Worm (Caenorhabditis elegans): ENCODE data around the gene C16D9.5.

C16D9.5 gene

DNA sequence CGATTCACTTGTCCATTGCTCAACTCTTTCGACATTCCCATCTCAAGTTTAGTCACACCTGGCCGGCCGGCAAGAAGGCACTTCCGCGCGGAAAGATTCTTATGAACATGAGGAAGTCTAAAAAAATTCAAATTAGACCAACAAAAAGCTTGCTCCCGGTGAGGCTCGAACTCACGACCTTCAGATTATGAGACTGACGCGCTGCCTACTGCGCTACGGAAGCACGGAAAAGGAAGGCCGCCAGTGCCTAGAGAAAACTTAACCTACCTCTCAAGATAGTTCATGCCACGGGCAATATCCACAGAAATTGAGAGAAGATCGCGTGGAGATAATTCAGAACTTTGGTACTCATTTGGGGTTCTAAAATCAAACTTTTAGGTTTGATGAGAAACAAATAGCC, 15.3 kb downstream of the C16D9.5 start:
- TF ChIP-seq dao-5 (tag; optimal IDR thresholded peaks at IDR 0.05) (no peak), him-1 (tag; optimal IDR thresholded peaks at IDR 0.05) (no peak), W03F9.2 (tag; optimal IDR thresholded peaks at IDR 0.05) (no peak)

DNA sequence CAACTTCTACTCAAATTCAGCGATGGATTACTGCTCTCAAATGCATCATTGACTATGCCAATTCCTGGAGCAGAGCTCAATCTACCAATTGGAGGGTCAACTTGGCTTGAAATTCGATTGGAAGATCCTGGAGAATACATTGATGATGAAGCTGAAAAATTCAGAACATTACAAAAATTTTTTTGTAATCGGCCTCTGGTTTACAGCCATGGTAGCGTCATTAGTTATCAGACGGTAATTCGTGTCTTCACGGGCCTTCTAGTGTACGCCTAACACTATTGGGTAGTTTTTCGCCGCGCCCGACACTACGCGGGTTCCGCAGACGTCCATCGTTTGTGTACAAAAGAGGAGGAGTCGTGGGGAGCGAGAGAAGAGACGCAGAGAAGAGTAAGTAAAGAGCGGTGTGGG, 16.6 kb downstream of the C16D9.5 start:
- TF ChIP-seq him-1 (tag; optimal IDR thresholded peaks at IDR 0.05) (peak; percentile 24), W03F9.2 (tag; optimal IDR thresholded peaks at IDR 0.05) (peak; percentile 82), dao-5 (tag; optimal IDR thresholded peaks at IDR 0.05) (no peak)

DNA sequence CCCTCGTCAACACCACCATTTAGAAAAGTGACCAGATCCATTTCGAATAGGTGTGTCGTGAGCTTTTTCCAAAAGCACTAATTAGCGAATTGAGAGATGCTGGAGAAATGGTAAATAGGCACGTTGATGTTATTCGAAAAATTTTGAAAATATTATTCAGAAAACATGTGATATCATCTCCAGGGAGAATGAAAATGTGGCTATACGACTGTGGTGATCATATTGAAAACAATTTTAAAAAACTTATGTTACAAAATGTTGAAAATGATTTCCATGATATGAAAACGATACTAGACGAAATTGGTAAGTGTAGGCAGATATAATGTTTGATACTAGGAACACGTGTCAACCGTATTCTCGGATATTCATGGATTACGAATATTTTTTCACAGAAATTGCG, 18.5 kb downstream of the C16D9.5 start, which contains the start of gene K07C11.10:
TSS of gene K07C11.10 (minus strand) at position 101 of the 400 bp plus-strand sequence.
- TF ChIP-seq him-1 (tag; optimal IDR thresholded peaks at IDR 0.05) (no peak), dao-5 (tag; optimal IDR thresholded peaks at IDR 0.05) (no peak), W03F9.2 (tag; optimal IDR thresholded peaks at IDR 0.05) (no peak)

DNA sequence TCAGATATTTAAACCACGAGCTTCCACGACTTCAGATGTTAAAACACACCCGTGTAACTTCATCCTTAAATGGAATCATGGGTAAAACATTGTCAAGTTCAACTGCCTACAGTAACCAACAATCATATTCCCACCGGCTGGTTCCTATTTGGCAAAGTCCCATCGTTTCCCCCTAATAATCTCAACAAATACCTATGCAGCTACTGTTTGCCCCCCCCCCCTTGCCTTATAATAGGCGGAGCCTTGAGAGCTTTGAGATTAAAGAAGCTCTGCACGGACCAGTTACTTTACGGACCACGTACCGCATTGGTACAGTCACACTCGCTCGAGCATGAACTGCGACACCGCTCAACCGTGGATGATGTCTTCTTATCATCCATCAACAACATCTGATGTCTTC, 20.7 kb downstream of the C16D9.5 start, which contains the start of gene pax-1:
TSS of gene pax-1 (plus strand) at position 301 of the 400 bp plus-strand sequence.
- TF ChIP-seq dao-5 (tag; optimal IDR thresholded peaks at IDR 0.05), result no peak
- no peak for TF ChIP-seq him-1 (tag; optimal IDR thresholded peaks at IDR 0.05)
- no peak for TF ChIP-seq W03F9.2 (tag; optimal IDR thresholded peaks at IDR 0.05)

DNA sequence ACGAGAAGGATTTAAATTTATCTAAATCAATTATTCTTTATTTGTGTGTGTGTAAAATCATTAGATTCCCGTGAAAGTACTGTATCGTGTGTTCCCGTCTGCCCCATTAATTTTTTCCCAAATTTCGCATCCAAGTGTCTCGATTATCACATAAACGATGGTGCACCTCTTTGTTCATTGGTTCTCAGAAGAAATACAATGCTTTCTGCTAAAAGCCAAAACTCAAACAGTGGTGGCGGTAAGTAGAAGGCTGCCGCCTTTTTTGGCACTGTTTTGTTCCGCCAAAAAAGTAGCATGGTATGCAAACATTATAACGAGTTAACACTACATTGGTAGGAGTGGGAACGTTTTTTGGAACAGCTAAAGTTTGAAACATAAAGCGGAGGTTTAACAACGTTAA, 21.9 kb downstream of the C16D9.5 start:
- no peak for TF ChIP-seq W03F9.2 (tag; optimal IDR thresholded peaks at IDR 0.05)
- no peak for TF ChIP-seq him-1 (tag; optimal IDR thresholded peaks at IDR 0.05)
- TF ChIP-seq dao-5 (tag; optimal IDR thresholded peaks at IDR 0.05), result no peak

DNA sequence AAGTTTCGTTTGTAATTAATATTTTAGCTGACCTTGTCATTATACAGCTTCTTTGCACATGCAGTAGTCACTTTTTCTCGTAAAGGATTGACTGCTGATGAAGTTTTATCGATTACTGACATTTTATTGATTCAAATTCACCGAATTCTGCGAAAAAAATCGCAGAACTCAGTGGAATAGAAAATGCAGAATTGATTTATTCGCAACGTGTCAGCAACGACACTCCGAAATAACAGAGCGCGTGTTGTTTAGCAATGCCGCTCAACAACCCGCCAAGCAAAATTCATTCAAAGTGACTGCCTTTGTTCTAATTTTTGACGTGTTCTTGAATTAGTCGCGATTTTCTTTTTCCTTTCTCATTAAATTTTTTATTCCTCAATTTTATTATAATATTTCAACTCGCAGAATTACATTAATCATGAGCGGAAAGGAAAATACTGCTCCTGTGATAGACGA, 24.2 kb downstream of the C16D9.5 start, which contains the start of the genes cogc-6 and air-1:
TSS of gene cogc-6 (minus strand) at position 234 of the 456 bp plus-strand sequence.
TSS of gene air-1 (plus strand) at position 406 of the 456 bp plus-strand sequence.
- no peak for TF ChIP-seq him-1 (tag; optimal IDR thresholded peaks at IDR 0.05)
- TF ChIP-seq dao-5 (tag; optimal IDR thresholded peaks at IDR 0.05), result no peak
- TF ChIP-seq W03F9.2 (tag; optimal IDR thresholded peaks at IDR 0.05), result no peak

DNA sequence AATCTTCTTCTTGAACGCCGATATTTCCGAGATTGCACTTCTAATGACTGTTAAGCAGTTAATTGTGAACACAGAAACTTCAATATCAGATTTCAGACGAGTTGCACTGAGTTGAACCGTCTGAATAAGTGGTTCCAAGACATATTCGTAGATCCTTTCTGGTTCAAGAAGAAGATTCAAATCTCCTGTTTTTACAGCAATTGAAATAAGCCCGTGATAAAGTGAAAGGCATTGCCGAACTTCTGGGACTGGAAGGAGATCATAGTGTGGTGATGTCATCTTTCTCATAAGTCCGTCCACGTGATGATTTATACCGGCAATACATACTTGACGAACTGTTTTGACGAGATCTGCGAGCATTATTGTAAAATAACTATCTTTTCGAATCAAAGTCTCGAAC, 25.8 kb downstream of the C16D9.5 start:
- TF ChIP-seq W03F9.2 (tag; optimal IDR thresholded peaks at IDR 0.05) (no peak), him-1 (tag; optimal IDR thresholded peaks at IDR 0.05) (no peak), dao-5 (tag; optimal IDR thresholded peaks at IDR 0.05) (no peak)

DNA sequence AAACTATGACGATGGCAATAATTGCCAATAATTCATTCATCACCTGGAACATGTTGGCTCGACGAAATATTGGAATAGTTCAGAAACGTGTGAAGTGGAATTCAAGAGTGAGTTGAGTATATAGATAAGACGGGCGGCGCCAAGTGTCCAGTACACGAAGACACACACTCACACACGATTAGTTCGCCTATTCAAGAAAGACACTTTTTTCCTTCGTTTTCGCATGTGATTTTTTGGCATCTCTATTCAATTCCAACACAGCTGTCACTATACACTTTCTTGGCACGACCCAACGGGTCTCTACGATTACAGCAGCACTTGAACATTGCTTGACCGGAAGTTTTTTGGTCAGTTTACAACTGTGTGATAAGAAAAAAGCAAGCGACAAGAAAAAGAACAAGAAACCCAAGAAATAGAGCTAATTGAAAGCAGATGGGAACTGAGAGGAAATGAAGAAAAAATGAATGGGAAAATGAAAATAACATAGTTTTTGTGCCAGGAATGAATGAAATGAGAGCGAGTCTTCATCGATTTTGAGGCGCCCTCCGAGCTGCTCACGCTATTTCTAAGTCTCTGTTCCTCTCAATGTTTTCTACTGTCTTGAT, 27.6 kb downstream of the C16D9.5 start, which contains the start of gene K07C11.8:
TSS of gene K07C11.8 (minus strand) at position 224 of the 605 bp plus-strand sequence.
- TF ChIP-seq dao-5 (tag; optimal IDR thresholded peaks at IDR 0.05) (no peak), him-1 (tag; optimal IDR thresholded peaks at IDR 0.05) (no peak), W03F9.2 (tag; optimal IDR thresholded peaks at IDR 0.05) (no peak)

DNA sequence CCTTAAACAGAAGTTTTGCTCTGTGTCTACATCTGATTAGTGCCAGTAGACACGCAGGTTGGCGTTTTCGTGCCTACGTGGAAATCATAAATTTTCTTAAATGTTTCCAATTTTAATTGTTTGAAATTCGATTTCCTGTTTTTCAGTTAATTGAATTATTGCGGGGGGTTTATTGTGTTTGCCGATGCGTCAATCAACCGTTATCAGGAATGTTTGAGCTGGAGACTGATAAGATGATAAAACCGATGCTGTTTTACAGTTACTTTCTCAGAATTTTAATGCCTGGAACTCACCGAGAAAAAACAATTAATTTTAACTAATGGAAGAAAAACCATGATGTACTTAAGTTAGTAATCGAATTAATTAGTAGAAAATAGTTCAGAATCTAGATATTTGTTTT, 28.2 kb downstream of the C16D9.5 start:
- TF ChIP-seq dao-5 (tag; optimal IDR thresholded peaks at IDR 0.05) (no peak), him-1 (tag; optimal IDR thresholded peaks at IDR 0.05) (no peak), W03F9.2 (tag; optimal IDR thresholded peaks at IDR 0.05) (no peak)

DNA sequence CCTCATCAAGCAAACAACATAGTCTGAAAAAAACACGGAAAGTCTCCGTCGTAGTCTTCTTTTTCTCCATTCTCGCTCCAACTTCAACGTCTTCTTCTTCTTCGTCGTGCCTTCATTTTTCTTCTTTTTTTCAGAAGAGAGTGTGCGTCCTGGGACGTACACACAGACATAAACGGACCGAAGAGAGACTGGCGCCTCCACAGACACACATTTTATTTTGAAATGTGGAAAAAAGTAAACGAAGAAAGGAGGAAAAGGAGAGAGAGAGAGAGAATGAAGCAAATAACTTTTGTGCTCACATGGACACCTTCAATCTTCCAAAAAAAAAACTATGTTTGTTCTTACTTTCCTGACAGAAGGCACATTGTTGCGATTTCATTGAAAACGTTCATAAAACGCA, 30.2 kb downstream of the C16D9.5 start:
- TF ChIP-seq W03F9.2 (tag; optimal IDR thresholded peaks at IDR 0.05) (no peak), dao-5 (tag; optimal IDR thresholded peaks at IDR 0.05) (no peak), him-1 (tag; optimal IDR thresholded peaks at IDR 0.05) (no peak)

DNA sequence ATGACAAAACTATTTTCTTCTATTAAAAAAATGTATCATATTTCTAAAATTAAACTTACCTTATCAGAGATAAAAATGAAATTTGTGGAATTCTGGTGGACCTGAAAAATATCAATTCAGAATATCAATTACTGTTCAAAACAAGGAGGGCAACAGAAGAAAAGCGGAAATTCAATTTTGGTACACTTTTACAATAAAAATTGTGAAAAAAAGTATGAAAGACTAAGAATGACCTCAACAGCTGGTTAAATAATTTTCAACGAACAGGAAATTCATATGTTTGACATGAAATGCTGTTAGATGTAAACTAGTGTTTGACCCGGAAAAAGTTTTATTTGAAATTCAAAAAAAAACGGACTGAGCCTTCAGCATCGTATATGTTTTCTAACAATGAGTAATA, 31.5 kb downstream of the C16D9.5 start, which contains the start of gene K07C11.7:
TSS of gene K07C11.7 (minus strand) at position 101 of the 400 bp plus-strand sequence.
- TF ChIP-seq W03F9.2 (tag; optimal IDR thresholded peaks at IDR 0.05) (no peak), dao-5 (tag; optimal IDR thresholded peaks at IDR 0.05) (no peak), him-1 (tag; optimal IDR thresholded peaks at IDR 0.05) (no peak)

DNA sequence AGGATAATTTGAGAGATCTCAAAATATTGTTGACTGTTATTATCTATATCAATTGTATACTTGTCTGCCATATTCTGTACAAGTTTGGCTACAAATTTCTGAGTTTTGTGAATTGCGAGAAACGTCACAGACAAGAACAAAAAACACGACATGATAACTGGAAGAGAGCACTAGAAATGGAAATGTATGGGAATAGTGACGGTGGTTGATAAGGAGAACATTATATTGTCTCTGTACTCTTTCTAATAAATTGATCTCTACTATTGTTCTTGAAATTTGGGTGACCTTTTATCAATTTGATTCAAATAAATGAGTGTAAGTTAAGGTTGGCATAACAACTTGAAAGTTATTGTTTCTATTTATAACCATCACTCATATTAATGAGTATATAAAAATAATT, 32.5 kb downstream of the C16D9.5 start:
- TF ChIP-seq W03F9.2 (tag; optimal IDR thresholded peaks at IDR 0.05) (no peak), him-1 (tag; optimal IDR thresholded peaks at IDR 0.05) (no peak), dao-5 (tag; optimal IDR thresholded peaks at IDR 0.05) (no peak)

DNA sequence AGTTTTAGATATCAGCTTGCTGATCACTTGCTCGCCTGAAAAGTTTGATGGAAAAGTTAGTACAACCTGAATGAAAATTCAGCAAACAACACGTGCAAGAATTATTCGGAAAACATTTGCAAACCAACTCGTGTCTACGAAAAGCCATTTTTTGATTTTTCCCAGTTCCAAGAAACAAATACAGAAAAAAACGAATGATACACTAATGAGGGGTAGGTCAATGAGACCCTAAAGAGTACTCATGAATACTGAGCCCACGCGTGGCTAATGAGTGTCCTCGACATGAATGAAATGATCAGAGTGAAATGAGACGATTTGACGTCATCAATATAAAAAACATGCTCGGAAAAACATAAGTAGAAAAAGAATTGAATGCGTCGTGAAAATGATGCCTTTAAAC, 33.4 kb downstream of the C16D9.5 start:
- TF ChIP-seq dao-5 (tag; optimal IDR thresholded peaks at IDR 0.05), result no peak
- TF ChIP-seq W03F9.2 (tag; optimal IDR thresholded peaks at IDR 0.05), result no peak
- TF ChIP-seq him-1 (tag; optimal IDR thresholded peaks at IDR 0.05), result no peak

DNA sequence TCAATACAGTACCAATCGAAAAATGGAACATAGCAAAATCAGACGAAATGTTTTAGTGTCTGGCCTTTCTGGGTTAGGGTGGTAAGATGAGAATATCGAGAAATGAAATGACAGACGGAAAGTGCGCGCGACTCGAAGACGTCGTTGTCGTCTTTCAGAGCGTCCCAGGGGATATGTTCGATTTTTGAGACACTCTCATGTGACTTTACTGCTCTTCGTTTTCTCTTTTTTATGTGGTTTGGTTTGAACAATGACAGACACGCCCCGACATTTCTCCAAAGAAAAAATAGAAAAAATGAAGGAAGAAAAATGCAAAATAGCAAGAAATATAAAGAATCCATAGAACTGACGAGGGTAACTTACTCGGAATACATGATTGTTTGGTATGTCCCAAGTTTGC, 34.8 kb downstream of the C16D9.5 start:
- TF ChIP-seq W03F9.2 (tag; optimal IDR thresholded peaks at IDR 0.05), result no peak
- no peak for TF ChIP-seq dao-5 (tag; optimal IDR thresholded peaks at IDR 0.05)
- TF ChIP-seq him-1 (tag; optimal IDR thresholded peaks at IDR 0.05), result no peak

DNA sequence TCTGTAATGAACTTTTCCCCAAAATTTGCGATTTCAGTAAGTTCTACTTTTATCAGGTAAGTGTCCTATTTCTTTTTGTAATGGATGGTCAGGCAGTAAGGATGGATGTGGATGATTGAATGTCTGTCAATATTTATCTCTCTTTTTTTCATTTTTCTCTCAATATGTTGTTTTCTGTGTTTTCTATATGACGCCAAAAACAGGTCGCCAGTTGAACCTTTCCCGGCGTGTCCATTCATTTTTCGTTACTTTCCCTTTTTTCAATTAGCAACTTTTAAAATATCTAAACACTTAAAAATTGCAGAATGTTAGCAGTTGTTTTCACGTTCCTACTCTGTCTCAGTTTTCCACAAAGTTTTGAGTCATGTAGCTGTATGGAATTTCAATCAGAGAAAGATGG, 38.4 kb downstream of the C16D9.5 start, which contains the start of gene timp-1:
TSS of gene timp-1 (plus strand) at position 305 of the 400 bp plus-strand sequence.
- no peak for TF ChIP-seq him-1 (tag; optimal IDR thresholded peaks at IDR 0.05)
- no peak for TF ChIP-seq W03F9.2 (tag; optimal IDR thresholded peaks at IDR 0.05)
- TF ChIP-seq dao-5 (tag; optimal IDR thresholded peaks at IDR 0.05), result no peak

Data from whole organism, L4/young adult.